Worm (Caenorhabditis elegans) whole organism, L4/young adult: ENCODE results near the gene F46F5.16.

Experiments
- W03F9.2 ChIP-seq: fragments of 150-350 bp; optimal IDR thresholded peaks from 2 replicates; lab custom pipeline; 2014; ENCODE audit warnings: missing biosample characterization, missing genetic modification characterization
- dao-5 ChIP-seq: sonication (generic microtip); optimal IDR thresholded peaks from 2 replicates; lab custom pipeline; 2016; ENCODE audit warnings: missing genotype, missing genetic modification characterization, moderate library complexity, missing compliant biosample characterization

ce11 chrII:786938-787337, at the start of gene F46F5.16:
- no peak for TF ChIP-seq dao-5 (tag; lab: Kevin White, UChicago)
- no peak for TF ChIP-seq W03F9.2 (tag; lab: Kevin White, UChicago)
